Worm (Caenorhabditis elegans): ENCODE measurements around the gene flp-11.

DNA sequence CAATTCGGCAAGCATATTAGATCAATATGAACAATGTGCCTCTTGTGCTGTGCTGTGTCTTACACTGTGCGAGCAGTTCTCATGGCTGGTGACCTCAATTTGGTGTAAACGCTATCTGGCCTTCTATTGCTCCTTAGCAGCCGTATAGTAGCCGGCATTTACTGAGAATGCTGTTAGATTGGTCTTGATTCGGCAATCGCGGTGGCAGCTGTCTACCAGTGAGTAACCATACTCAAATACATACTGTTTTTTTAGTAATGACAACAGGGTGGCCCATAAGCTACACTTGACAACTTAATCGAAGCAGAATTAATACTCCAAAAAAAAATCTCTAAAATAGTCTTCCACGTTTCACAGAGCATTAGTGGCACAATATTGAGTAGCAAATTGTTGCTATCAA, 30.8 kb downstream of the flp-11 start, which contains the start of gene C46C11.4:
- TF ChIP-seq nhr-129 (tag; optimal IDR thresholded peaks at IDR 0.05) (no peak), ceh-16 (tag; optimal IDR thresholded peaks at IDR 0.05) (no peak), blmp-1 (tag; optimal IDR thresholded peaks at IDR 0.05; ENCODE audit: insufficient read depth) (no peak), egl-27 (tag; optimal IDR thresholded peaks at IDR 0.05) (no peak), peb-1 (tag; optimal IDR thresholded peaks at IDR 0.05) (no peak), ceh-82 (tag; optimal IDR thresholded peaks at IDR 0.05) (no peak), snpc-4 (tag; optimal IDR thresholded peaks at IDR 0.05) (no peak), lsy-2 (tag; optimal IDR thresholded peaks at IDR 0.05) (no peak)

Data from whole organism, L2 larva.